Worm (Caenorhabditis elegans) whole organism, late embryonic: Measurements from ENCODE around the gene C31H2.14.

Source experiments
- F13H6.1 ChIP-seq: sonication (generic microtip); optimal IDR thresholded peaks from 2 replicates; lab custom pipeline; 2016; ENCODE audit warnings: missing genetic modification characterization, missing compliant biosample characterization
- pqm-1 ChIP-seq: sonication (generic microtip); optimal IDR thresholded peaks from 2 replicates; lab custom pipeline; 2016; ENCODE audit warnings: missing genetic modification characterization, missing compliant biosample characterization
- unc-42 ChIP-seq: sonication (generic microtip); optimal IDR thresholded peaks from 2 replicates; lab custom pipeline; 2016; ENCODE audit warnings: missing genotype, missing genetic modification characterization, missing compliant biosample characterization
- ztf-16 ChIP-seq: sonication (generic microtip); optimal IDR thresholded peaks from 2 replicates; lab custom pipeline; 2017; ENCODE audit warnings: missing genetic modification characterization, missing compliant biosample characterization

DNA sequence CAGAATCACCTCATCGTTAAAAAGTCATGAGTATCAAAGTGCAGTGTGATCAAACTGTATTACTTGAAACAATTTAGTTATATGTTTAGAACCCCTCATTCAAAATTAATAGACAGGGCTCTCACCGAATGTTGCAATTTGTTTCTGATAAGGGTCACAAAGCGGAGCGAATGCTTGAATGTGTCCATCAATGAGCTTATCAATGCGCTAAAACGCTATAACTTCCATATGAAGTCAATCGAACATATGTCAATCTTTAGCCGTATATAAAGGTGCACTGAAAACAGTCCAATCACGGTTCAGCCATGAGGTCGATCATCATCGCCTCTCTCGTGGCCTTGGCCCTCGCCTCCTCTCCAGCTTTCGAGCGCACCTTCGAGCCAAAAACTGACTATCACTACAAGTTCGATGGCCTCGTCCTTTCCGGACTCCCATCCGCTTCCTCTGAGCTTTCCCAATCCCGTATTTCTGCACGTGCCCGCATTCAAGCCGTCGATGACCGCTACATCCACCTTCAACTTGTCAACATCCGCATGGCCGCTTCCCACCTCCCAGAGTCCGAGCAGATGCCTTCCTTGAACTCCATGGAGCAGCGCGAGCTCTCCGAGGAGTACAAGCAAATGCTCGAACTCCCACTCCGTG lies 47.2 kb upstream of the C31H2.14 start, which contains the start of gene vit-2:
- no peak for TF ChIP-seq pqm-1 (tag; lab: Kevin White, UChicago)
- TF ChIP-seq unc-42: no peak
- no peak for TF ChIP-seq ztf-16 (tag; lab: Kevin White, UChicago)
- TF ChIP-seq F13H6.1: no peak
